Worm (Caenorhabditis elegans) whole organism, early embryonic: Measurements from ENCODE around the gene nhr-99.

Experiments
- B0310.2 ChIP-seq: sonication (generic microtip); optimal IDR thresholded peaks from 2 replicates; lab custom pipeline; 2016; ENCODE audit warnings: mild to moderate bottlenecking, missing genetic modification characterization, missing compliant biosample characterization
- aly-1 ChIP-seq: sonication (generic microtip); optimal IDR thresholded peaks from 2 replicates; lab custom pipeline; 2016; ENCODE audit warnings: missing genetic modification characterization, missing compliant biosample characterization
- ama-1 ChIP-seq: fragments of 150-350 bp; optimal IDR thresholded peaks from 2 replicates; lab custom pipeline; 2014
- hmbx-1 ChIP-seq: sonication (generic microtip); optimal IDR thresholded peaks from 2 replicates; lab custom pipeline; 2016; ENCODE audit warnings: mild to moderate bottlenecking, missing genetic modification characterization, missing compliant biosample characterization
- hmg-4 ChIP-seq: fragments of 200-800 bp; sonication (Bioruptor generic); optimal IDR thresholded peaks from 2 replicates; lab custom pipeline; 2018; ENCODE audit warnings: mild to moderate bottlenecking, missing genetic modification characterization, missing compliant biosample characterization
- tbx-37 ChIP-seq: fragments of 200-800 bp; sonication (Bioruptor generic); conservative IDR thresholded peaks from 2 replicates; pipeline ENCODE4 v1.3.6; 2022; ENCODE audit warnings: missing genetic modification reagents, missing genetic modification characterization, missing compliant biosample characterization

DNA sequence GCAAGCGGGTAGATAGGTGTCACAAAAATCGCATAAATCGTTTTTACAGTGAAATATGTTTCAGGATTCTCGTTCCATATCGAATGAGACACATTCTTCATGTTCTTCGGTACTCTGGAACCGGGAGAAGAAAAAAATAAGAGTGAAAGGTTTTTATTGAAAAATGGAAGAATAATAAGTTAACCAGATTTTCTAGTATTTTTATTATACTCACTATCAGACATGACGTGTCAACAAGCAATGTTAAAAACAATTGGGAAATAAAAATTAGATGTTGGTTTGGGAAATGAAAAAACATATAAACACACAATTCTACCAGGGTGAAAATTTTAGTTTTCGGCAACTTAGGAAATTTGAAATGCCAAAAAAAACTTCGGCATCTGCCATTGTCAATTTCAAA is 37.8 kb downstream of the nhr-99 start, which contains the start of gene srh-37:
- TF ChIP-seq B0310.2 (no peak), aly-1 (tag; lab: Kevin White, UChicago) (no peak), hmg-4 (GFP tag; lab: Kevin White, UChicago) (no peak), hmbx-1 (no peak), ama-1 (no peak), tbx-37 (no peak)
